Worm (Caenorhabditis elegans) whole organism, early embryonic: ENCODE results near the gene srt-74.

Source experiments
- B0310.2 ChIP-seq: sonication (generic microtip); optimal IDR thresholded peaks from 2 replicates; lab custom pipeline; 2016; ENCODE audit warnings: mild to moderate bottlenecking, missing genetic modification characterization, missing compliant biosample characterization
- F13C5.2 ChIP-seq: sonication (generic microtip); optimal IDR thresholded peaks from 2 replicates; lab custom pipeline; 2017; ENCODE audit warnings: mild to moderate bottlenecking, missing genetic modification characterization, inconsistent platforms, missing compliant biosample characterization
- aly-1 ChIP-seq: sonication (generic microtip); optimal IDR thresholded peaks from 2 replicates; lab custom pipeline; 2016; ENCODE audit warnings: missing genetic modification characterization, missing compliant biosample characterization
- ama-1 ChIP-seq: fragments of 150-350 bp; optimal IDR thresholded peaks from 2 replicates; lab custom pipeline; 2014
- ceh-13 ChIP-seq: fragments of 200-800 bp; sonication (Bioruptor generic); optimal IDR thresholded peaks from 2 replicates; lab custom pipeline; 2018; ENCODE audit warnings: mild to moderate bottlenecking, missing genetic modification characterization, missing compliant biosample characterization
- ceh-36 ChIP-seq: sonication (generic microtip); optimal IDR thresholded peaks from 2 replicates; lab custom pipeline; 2016; ENCODE audit warnings: missing genetic modification characterization, inconsistent platforms, missing compliant biosample characterization
- ets-7 ChIP-seq: sonication (generic microtip); optimal IDR thresholded peaks from 2 replicates; lab custom pipeline; 2016; ENCODE audit warnings: missing genotype, missing genetic modification characterization, missing compliant biosample characterization
- flt-1 ChIP-seq: fragments of 200-800 bp; sonication (Bioruptor generic); IDR thresholded peaks from 2 replicates; pipeline ENCODE4 v1.3.6; 2022; ENCODE audit warnings: missing genetic modification characterization, missing compliant biosample characterization
- hmbx-1 ChIP-seq: sonication (generic microtip); optimal IDR thresholded peaks from 2 replicates; lab custom pipeline; 2016; ENCODE audit warnings: mild to moderate bottlenecking, missing genetic modification characterization, missing compliant biosample characterization
- hmg-4 ChIP-seq: fragments of 200-800 bp; sonication (Bioruptor generic); optimal IDR thresholded peaks from 2 replicates; lab custom pipeline; 2018; ENCODE audit warnings: mild to moderate bottlenecking, missing genetic modification characterization, missing compliant biosample characterization
- hnd-1 ChIP-seq: sonication (generic microtip); optimal IDR thresholded peaks from 2 replicates; lab custom pipeline; 2016; ENCODE audit warnings: missing genetic modification characterization, missing compliant biosample characterization
- pes-1 ChIP-seq: fragments of 200-800 bp; sonication (Bioruptor generic); IDR thresholded peaks from 2 replicates; pipeline ENCODE4 v1.3.6; 2022; ENCODE audit warnings: missing genetic modification reagents, missing genetic modification characterization, missing compliant biosample characterization
- scrt-1 ChIP-seq: fragments of 200-800 bp; sonication (Bioruptor generic); IDR thresholded peaks from 2 replicates; pipeline ENCODE4 v1.3.6; 2022; ENCODE audit warnings: missing genetic modification characterization, missing compliant biosample characterization
- sea-1 ChIP-seq: fragments of 200-800 bp; sonication (Bioruptor generic); conservative IDR thresholded peaks from 2 replicates; pipeline ENCODE4 v1.3.6; 2022; ENCODE audit warnings: missing genetic modification characterization, missing compliant biosample characterization
- tbx-11 ChIP-seq: fragments of 200-800 bp; sonication (Bioruptor generic); IDR thresholded peaks from 2 replicates; pipeline ENCODE4 v1.3.6; 2022; ENCODE audit warnings: missing genetic modification characterization, missing compliant biosample characterization
- tbx-37 ChIP-seq: fragments of 200-800 bp; sonication (Bioruptor generic); conservative IDR thresholded peaks from 2 replicates; pipeline ENCODE4 v1.3.6; 2022; ENCODE audit warnings: missing genetic modification reagents, missing genetic modification characterization, missing compliant biosample characterization
- tra-4 ChIP-seq: sonication (generic microtip); optimal IDR thresholded peaks from 2 replicates; lab custom pipeline; 2017; ENCODE audit warnings: missing genetic modification characterization, missing compliant biosample characterization

srt-74 gene

ce11 chrV:14320246-14320645, 38.1 kb upstream of the srt-74 start, which contains the start of gene F47B8.14:
F47B8.14 (plus strand) TSS chrV:14320546.
- no peak for TF ChIP-seq hmbx-1 (tag; lab: Kevin White, UChicago)
- TF ChIP-seq F13C5.2 (tag; lab: Kevin White, UChicago) = no peak
- no peak for TF ChIP-seq scrt-1 (GFP tag; lab: Robert Waterston, UW)
- TF ChIP-seq tbx-37 (GFP tag; lab: Robert Waterston, UW) = no peak
- no peak for TF ChIP-seq flt-1 (GFP tag; lab: Robert Waterston, UW)
- TF ChIP-seq ceh-13 (GFP tag; lab: Kevin White, UChicago) = no peak
- TF ChIP-seq ama-1 (lab: Kevin White, UChicago) = no peak
- TF ChIP-seq hnd-1 (tag; lab: Kevin White, UChicago) = no peak

DNA sequence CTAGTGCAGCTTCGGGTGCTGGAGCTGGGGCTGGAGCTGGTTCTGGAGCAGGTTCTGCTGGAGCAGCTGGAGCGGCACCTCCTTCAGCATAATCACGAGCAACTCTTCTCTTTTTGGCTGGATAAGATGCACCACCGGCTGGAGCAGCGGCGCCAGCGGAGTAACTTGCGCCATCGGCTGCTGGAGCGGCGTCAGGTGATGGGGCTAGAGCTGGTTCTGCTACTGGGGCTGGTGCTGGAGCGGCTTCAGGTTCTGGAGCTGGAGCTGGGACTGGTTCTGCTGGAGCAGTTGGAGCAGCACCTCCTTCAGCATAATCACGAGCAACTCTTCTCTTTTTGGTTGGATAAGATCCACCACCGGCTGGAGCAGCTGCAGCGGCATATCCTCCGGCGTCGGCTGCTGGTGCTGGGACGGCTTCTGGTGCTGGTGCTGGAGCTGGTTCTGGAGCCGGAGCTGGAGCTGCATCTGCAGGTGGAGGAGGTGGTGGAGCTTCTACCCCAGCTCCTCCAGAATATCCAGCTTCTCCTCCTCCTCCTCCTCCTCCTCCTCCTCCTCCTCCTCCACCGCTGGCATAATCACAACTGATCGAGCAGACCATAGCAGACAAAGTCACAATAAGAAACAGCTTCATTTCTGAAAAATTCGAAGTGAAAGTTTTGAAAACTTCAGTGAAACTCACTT, 37.1 kb upstream of the srt-74 start, which contains the start of gene F47B8.13:
F47B8.13 (minus strand) TSS at position 631 of the 681 bp plus-strand sequence.
- TF ChIP-seq aly-1 (tag; lab: Kevin White, UChicago) = peak; percentile 55
- no peak for TF ChIP-seq hnd-1 (tag; lab: Kevin White, UChicago)
- no peak for TF ChIP-seq tbx-11 (GFP tag; lab: Robert Waterston, UW)
- no peak for TF ChIP-seq hmg-4 (GFP tag; lab: Kevin White, UChicago)
- no peak for TF ChIP-seq tra-4 (tag; lab: Kevin White, UChicago)
- no peak for TF ChIP-seq B0310.2
- TF ChIP-seq pes-1 = no peak
- TF ChIP-seq ama-1 (lab: Kevin White, UChicago) = no peak
- no peak for TF ChIP-seq ceh-36 (tag; lab: Kevin White, UChicago)

ce11 chrV:14317621-14318020, 35.5 kb upstream of the srt-74 start:
- TF ChIP-seq hnd-1 (tag; lab: Kevin White, UChicago) (no peak), hmg-4 (GFP tag; lab: Kevin White, UChicago) (no peak), ama-1 (lab: Kevin White, UChicago) (no peak), hmbx-1 (tag; lab: Kevin White, UChicago) (no peak)

ce11 chrV:14317204-14317603, 35.1 kb upstream of the srt-74 start:
- TF ChIP-seq B0310.2 = no peak
- TF ChIP-seq ets-7 (tag; lab: Kevin White, UChicago) = no peak
- TF ChIP-seq hmbx-1 (tag; lab: Kevin White, UChicago) = no peak
- TF ChIP-seq tbx-11 (GFP tag; lab: Robert Waterston, UW) = no peak
- TF ChIP-seq tbx-37 (GFP tag; lab: Robert Waterston, UW) = no peak
- TF ChIP-seq tra-4 (tag; lab: Kevin White, UChicago) = no peak
- TF ChIP-seq pes-1 = no peak
- TF ChIP-seq F13C5.2 (tag; lab: Kevin White, UChicago) = no peak
- TF ChIP-seq hnd-1 (tag; lab: Kevin White, UChicago) = no peak
- TF ChIP-seq sea-1 (GFP tag; lab: Robert Waterston, UW) = no peak
- no peak for TF ChIP-seq ama-1 (lab: Kevin White, UChicago)
- TF ChIP-seq flt-1 (GFP tag; lab: Robert Waterston, UW) = no peak
- no peak for TF ChIP-seq aly-1 (tag; lab: Kevin White, UChicago)
- TF ChIP-seq ceh-36 (tag; lab: Kevin White, UChicago) = no peak
- TF ChIP-seq hmg-4 (GFP tag; lab: Kevin White, UChicago) = no peak
- TF ChIP-seq ceh-13 (GFP tag; lab: Kevin White, UChicago) = no peak

ce11 chrV:14316525-14316924, 34.4 kb upstream of the srt-74 start, which contains the start of gene F47B8.2:
F47B8.2 (minus strand) TSS chrV:14316625.
- TF ChIP-seq scrt-1 (GFP tag; lab: Robert Waterston, UW) = no peak
- no peak for TF ChIP-seq ama-1 (lab: Kevin White, UChicago)
- TF ChIP-seq tbx-37 (GFP tag; lab: Robert Waterston, UW) = no peak
- no peak for TF ChIP-seq tra-4 (tag; lab: Kevin White, UChicago)
- no peak for TF ChIP-seq ceh-36 (tag; lab: Kevin White, UChicago)
- TF ChIP-seq tbx-11 (GFP tag; lab: Robert Waterston, UW) = no peak
- no peak for TF ChIP-seq ets-7 (tag; lab: Kevin White, UChicago)
- no peak for TF ChIP-seq flt-1 (GFP tag; lab: Robert Waterston, UW)
- TF ChIP-seq sea-1 (GFP tag; lab: Robert Waterston, UW) = no peak
- TF ChIP-seq hmg-4 (GFP tag; lab: Kevin White, UChicago) = no peak
- no peak for TF ChIP-seq hmbx-1 (tag; lab: Kevin White, UChicago)
- no peak for TF ChIP-seq pes-1
- TF ChIP-seq aly-1 (tag; lab: Kevin White, UChicago) = no peak
- no peak for TF ChIP-seq hnd-1 (tag; lab: Kevin White, UChicago)
- TF ChIP-seq B0310.2 = no peak
- TF ChIP-seq ceh-13 (GFP tag; lab: Kevin White, UChicago) = no peak

- TF ChIP-seq F13C5.2 (tag; lab: Kevin White, UChicago) = no peak
Measured at ce11 chrV:14314236-14314635, 32.1 kb upstream of the srt-74 start, which contains the start of gene F47B8.1. F47B8.1 (minus strand) TSS chrV:14314336.

DNA sequence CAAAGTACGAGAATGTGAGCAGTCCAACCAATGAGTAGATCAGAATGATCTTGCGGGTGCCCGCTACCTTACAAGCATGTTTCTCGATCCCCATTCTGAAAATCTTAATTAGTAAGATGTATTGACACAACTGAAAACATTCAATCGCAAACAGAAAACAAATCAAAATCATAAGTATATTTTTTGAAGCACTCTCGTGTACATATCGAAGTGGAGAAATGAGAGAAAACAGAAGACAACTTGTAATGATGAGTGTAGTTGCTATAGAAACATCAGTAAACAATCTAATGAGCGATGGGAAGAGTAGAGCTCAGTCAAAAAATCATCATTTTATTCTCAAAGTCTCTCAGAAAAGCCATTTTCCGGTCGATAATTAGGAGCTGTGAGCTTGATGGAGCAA, 30.6 kb upstream of the srt-74 start, which contains the start of gene F14D7.8:
F14D7.8 (minus strand) TSS at position 101 of the 400 bp plus-strand sequence.
- TF ChIP-seq hnd-1 (tag; lab: Kevin White, UChicago) (no peak), tra-4 (tag; lab: Kevin White, UChicago) (no peak), hmbx-1 (tag; lab: Kevin White, UChicago) (no peak), ceh-36 (tag; lab: Kevin White, UChicago) (no peak), scrt-1 (GFP tag; lab: Robert Waterston, UW) (no peak), hmg-4 (GFP tag; lab: Kevin White, UChicago) (no peak), tbx-11 (GFP tag; lab: Robert Waterston, UW) (no peak), sea-1 (GFP tag; lab: Robert Waterston, UW) (no peak), ets-7 (tag; lab: Kevin White, UChicago) (no peak), aly-1 (tag; lab: Kevin White, UChicago) (no peak), flt-1 (GFP tag; lab: Robert Waterston, UW) (no peak), B0310.2 (no peak), ama-1 (lab: Kevin White, UChicago) (no peak), F13C5.2 (tag; lab: Kevin White, UChicago) (no peak), ceh-13 (GFP tag; lab: Kevin White, UChicago) (no peak), pes-1 (no peak), tbx-37 (GFP tag; lab: Robert Waterston, UW) (no peak)
